Worm (Caenorhabditis elegans): Measurements from ENCODE around the gene C25G6.4.

DNA sequence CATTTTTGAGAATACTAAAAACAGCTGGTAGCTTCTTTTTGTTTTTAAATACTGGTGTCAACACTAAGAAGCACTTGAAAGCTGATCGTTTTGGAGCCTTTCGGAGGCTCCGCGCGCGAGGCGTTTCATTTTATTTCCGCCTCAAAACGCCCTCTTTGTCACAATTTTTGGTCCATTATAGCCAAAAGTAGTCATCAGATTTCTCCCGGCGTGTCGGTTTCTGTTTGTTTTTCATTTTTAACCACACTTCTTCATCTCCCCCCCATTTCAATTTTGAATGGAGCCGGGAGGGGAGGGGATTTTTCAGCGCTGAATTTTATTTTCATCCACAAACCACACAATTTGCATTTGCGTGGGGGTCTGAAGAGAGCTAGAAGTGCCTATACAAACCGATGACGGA, at the start of gene C25G6.4:
- TF ChIP-seq ceh-82 (tag; optimal IDR thresholded peaks at IDR 0.05) (no peak), zag-1 (tag; optimal IDR thresholded peaks at IDR 0.05) (no peak), nhr-25 (tag; optimal IDR thresholded peaks at IDR 0.05) (no peak), ZK546.5 (tag; optimal IDR thresholded peaks at IDR 0.05) (no peak), R02D3.7 (tag; optimal IDR thresholded peaks at IDR 0.05) (no peak)

All from whole organism, L2 larva.